Fruit fly (Drosophila melanogaster) whole organism, pupa: ENCODE results near the gene Cpr65Eb.

Experiments
- CG10348 ChIP-seq: fragments of 200-800 bp; sonication (Bioruptor generic); IDR thresholded peaks from 2 replicates; pipeline ENCODE4 v1.3.6; 2022; ENCODE audit warnings: missing biosample characterization, missing genetic modification characterization
- CG12605 ChIP-seq: fragments of 200-800 bp; sonication (Bioruptor generic); IDR thresholded peaks from 2 replicates; pipeline ENCODE4 v1.3.6; 2022; ENCODE audit warnings: missing biosample characterization, missing genetic modification characterization
- CG13204 ChIP-seq: fragments of 200-800 bp; sonication (Bioruptor generic); optimal IDR thresholded peaks from 2 replicates; lab custom pipeline; 2018; ENCODE audit warnings: missing biosample characterization, mild to moderate bottlenecking, missing genetic modification characterization, moderate library complexity
- CG14655 ChIP-seq: fragments of 200-800 bp; sonication (Bioruptor generic); optimal IDR thresholded peaks from 3 replicates; lab custom pipeline; 2017; ENCODE audit warnings: mild to moderate bottlenecking, missing biosample characterization, missing genetic modification reagents, missing genetic modification characterization
- CG15710 ChIP-seq: fragments of 200-800 bp; sonication (Bioruptor generic); optimal IDR thresholded peaks from 2 replicates; lab custom pipeline; 2018; ENCODE audit warnings: missing biosample characterization, mild to moderate bottlenecking, missing genetic modification characterization, moderate library complexity
- CG17806 ChIP-seq: fragments of 200-800 bp; sonication (Bioruptor generic); optimal IDR thresholded peaks from 2 replicates; lab custom pipeline; 2018; ENCODE audit warnings: missing biosample characterization, mild to moderate bottlenecking, missing genetic modification characterization, moderate library complexity
- CG32121 ChIP-seq: fragments of 200-800 bp; sonication (Bioruptor generic); IDR thresholded peaks from 2 replicates; pipeline ENCODE4 v1.3.6; 2022; ENCODE audit warnings: missing biosample characterization, missing genetic modification characterization
- CG34367 ChIP-seq: fragments of 200-800 bp; sonication (Bioruptor generic); optimal IDR thresholded peaks from 2 replicates; lab custom pipeline; 2018; ENCODE audit warnings: missing biosample characterization, mild to moderate bottlenecking, missing genetic modification characterization
- CG4496 ChIP-seq: fragments of 200-800 bp; sonication (Bioruptor generic); IDR thresholded peaks from 3 replicates; pipeline ENCODE4 v1.3.6; 2022; ENCODE audit warnings: missing biosample characterization, missing genetic modification characterization
- CG8159 ChIP-seq: fragments of 200-800 bp; sonication (Bioruptor generic); optimal IDR thresholded peaks from 3 replicates; lab custom pipeline; 2018; ENCODE audit warnings: missing biosample characterization, mild to moderate bottlenecking, missing genetic modification characterization, moderate library complexity
- CG8301 ChIP-seq: fragments of 200-800 bp; sonication (Bioruptor generic); optimal IDR thresholded peaks from 2 replicates; lab custom pipeline; 2018; ENCODE audit warnings: missing biosample characterization, mild to moderate bottlenecking, missing genetic modification characterization
- CG9948 ChIP-seq: fragments of 200-800 bp; sonication (Bioruptor generic); optimal IDR thresholded peaks from 2 replicates; lab custom pipeline; 2018; ENCODE audit warnings: missing biosample characterization, mild to moderate bottlenecking, missing genetic modification characterization, moderate library complexity
- D1 ChIP-seq: fragments of 200-800 bp; sonication (Bioruptor generic); optimal IDR thresholded peaks from 2 replicates; lab custom pipeline; 2018; ENCODE audit warnings: missing biosample characterization, mild to moderate bottlenecking, missing genetic modification characterization, moderate library complexity
- EcR ChIP-seq: fragments of 200-800 bp; sonication (Bioruptor generic); optimal IDR thresholded peaks from 3 replicates; lab custom pipeline; 2019; ENCODE audit warnings: missing biosample characterization, missing genetic modification characterization, mild to moderate bottlenecking, moderate library complexity, missing genetic modification reagents
- Ets98B ChIP-seq: fragments of 200-800 bp; sonication (Bioruptor generic); IDR thresholded peaks from 2 replicates; pipeline ENCODE4 v1.3.6; 2022; ENCODE audit warnings: missing biosample characterization, missing genetic modification characterization
- Pif1A ChIP-seq: fragments of 200-800 bp; sonication (Bioruptor generic); optimal IDR thresholded peaks from 3 replicates; lab custom pipeline; 2016; ENCODE audit warnings: missing biosample characterization, missing genetic modification characterization
- Pif1B ChIP-seq: fragments of 200-800 bp; sonication (Bioruptor generic); optimal IDR thresholded peaks from 3 replicates; lab custom pipeline; 2016; ENCODE audit warnings: missing biosample characterization, missing genetic modification characterization
- Snoo ChIP-seq: fragments of 200-800 bp; sonication (Bioruptor generic); optimal IDR thresholded peaks from 3 replicates; lab custom pipeline; 2017; ENCODE audit warnings: missing biosample characterization, mild to moderate bottlenecking, missing genetic modification characterization, inconsistent platforms
- fd96Ca ChIP-seq: fragments of 200-800 bp; sonication (Bioruptor generic); IDR thresholded peaks from 3 replicates; pipeline ENCODE4 v1.3.6; 2022; ENCODE audit warnings: missing biosample characterization, missing genetic modification characterization
- gl ChIP-seq: fragments of 200-800 bp; sonication (Bioruptor generic); optimal IDR thresholded peaks from 2 replicates; lab custom pipeline; 2018; ENCODE audit warnings: missing biosample characterization, mild to moderate bottlenecking, missing genetic modification characterization
- rn ChIP-seq: fragments of 200-800 bp; sonication (Bioruptor generic); IDR thresholded peaks from 2 replicates; pipeline ENCODE4 v1.3.6; 2022; ENCODE audit warnings: missing biosample characterization, missing genetic modification characterization

Gene Cpr65Eb

dm6 chr3L:7088687-7089086 lies at the start of gene Cpr65Eb:
Gene Cpr65Eb, minus strand, starts transcription at chr3L:7088787.
- no peak for TF ChIP-seq CG8159 (tag; lab: Kevin White, UChicago)
- TF ChIP-seq Pif1A (GFP tag; lab: Kevin White, UChicago) = no peak
- no peak for TF ChIP-seq CG17806 (tag; lab: Kevin White, UChicago)
- no peak for TF ChIP-seq CG34367 (tag; lab: Kevin White, UChicago)
- no peak for TF ChIP-seq rn (GFP tag; lab: Robert Waterston, UW)
- TF ChIP-seq D1 (tag; lab: Kevin White, UChicago) = no peak
- no peak for TF ChIP-seq EcR (GFP tag; lab: Kevin White, UChicago)
- no peak for TF ChIP-seq CG4496 (GFP tag; lab: Robert Waterston, UW)
- no peak for TF ChIP-seq Snoo (tag; lab: Kevin White, UChicago)
- TF ChIP-seq CG13204 (GFP tag; lab: Kevin White, UChicago) = no peak
- no peak for TF ChIP-seq Pif1B (GFP tag; lab: Kevin White, UChicago)
- no peak for TF ChIP-seq CG10348 (GFP tag; lab: Robert Waterston, UW)
- TF ChIP-seq Ets98B (GFP tag; lab: Robert Waterston, UW) = no peak
- TF ChIP-seq gl (tag; lab: Kevin White, UChicago) = no peak
- no peak for TF ChIP-seq fd96Ca (GFP tag; lab: Robert Waterston, UW)
- no peak for TF ChIP-seq CG15710 (tag; lab: Kevin White, UChicago)

- peak; percentile 9; the same call in 1 of the 3 replicates for TF ChIP-seq CG4496 (GFP tag; lab: Robert Waterston, UW)
- TF ChIP-seq CG15710 (tag; lab: Kevin White, UChicago) = no peak
- no peak for TF ChIP-seq CG34367 (tag; lab: Kevin White, UChicago)
- TF ChIP-seq CG9948 (tag; lab: Kevin White, UChicago) = no peak
- TF ChIP-seq CG8301 = no peak
- TF ChIP-seq fd96Ca (GFP tag; lab: Robert Waterston, UW) = peak; percentile 23; the same call in 1 of the 3 replicates
- no peak for TF ChIP-seq gl (tag; lab: Kevin White, UChicago)
- no peak for TF ChIP-seq Snoo (tag; lab: Kevin White, UChicago)
- no peak for TF ChIP-seq Ets98B (GFP tag; lab: Robert Waterston, UW)
- TF ChIP-seq CG17806 (tag; lab: Kevin White, UChicago) = no peak
- TF ChIP-seq Pif1B (GFP tag; lab: Kevin White, UChicago) = no peak
- no peak for TF ChIP-seq Pif1A (GFP tag; lab: Kevin White, UChicago)
- TF ChIP-seq CG12605 (GFP tag; lab: Robert Waterston, UW) = 0 out of 2 replicates have a peak, but pooled peaks have one; percentile 29
- no peak for TF ChIP-seq CG8159 (tag; lab: Kevin White, UChicago)
- no peak for TF ChIP-seq D1 (tag; lab: Kevin White, UChicago)
- TF ChIP-seq CG14655 (GFP tag; lab: Kevin White, UChicago) = no peak
- no peak for TF ChIP-seq CG32121 (GFP tag; lab: Robert Waterston, UW)
- no peak for TF ChIP-seq CG10348 (GFP tag; lab: Robert Waterston, UW)
- TF ChIP-seq CG13204 (GFP tag; lab: Kevin White, UChicago) = peak; percentile 87
- TF ChIP-seq rn (GFP tag; lab: Robert Waterston, UW) = no peak
- TF ChIP-seq EcR (GFP tag; lab: Kevin White, UChicago) = peak; percentile 39
Measured at dm6 chr3L:7137613-7138189, 49.1 kb upstream of the Cpr65Eb start.

- TF ChIP-seq Pif1A (GFP tag; lab: Kevin White, UChicago) (no peak), fd96Ca (GFP tag; lab: Robert Waterston, UW) (0 out of 3 replicates have a peak, but pooled peaks have one; percentile 30), CG4496 (GFP tag; lab: Robert Waterston, UW) (peak; percentile 83)
Measured at dm6 chr3L:7136663-7137062, 48.1 kb upstream of the Cpr65Eb start.

dm6 chr3L:7134818-7135217 lies 46.2 kb upstream of the Cpr65Eb start:
- TF ChIP-seq Pif1B (GFP tag; lab: Kevin White, UChicago) (no peak), CG12605 (GFP tag; lab: Robert Waterston, UW) (peak; percentile 78), CG9948 (tag; lab: Kevin White, UChicago) (peak; percentile 10), Ets98B (GFP tag; lab: Robert Waterston, UW) (peak; percentile 53), EcR (GFP tag; lab: Kevin White, UChicago) (no peak), Pif1A (GFP tag; lab: Kevin White, UChicago) (peak; percentile 41), CG14655 (GFP tag; lab: Kevin White, UChicago) (no peak), CG34367 (tag; lab: Kevin White, UChicago) (peak; percentile 58), Snoo (tag; lab: Kevin White, UChicago) (no peak), CG15710 (tag; lab: Kevin White, UChicago) (peak; percentile 50), CG13204 (GFP tag; lab: Kevin White, UChicago) (peak; percentile 58), CG10348 (GFP tag; lab: Robert Waterston, UW) (no peak), CG32121 (GFP tag; lab: Robert Waterston, UW) (no peak), CG8301 (no peak), CG8159 (tag; lab: Kevin White, UChicago) (peak; percentile 42), fd96Ca (GFP tag; lab: Robert Waterston, UW) (peak; percentile 59; the same call in 1 of the 3 replicates), CG17806 (tag; lab: Kevin White, UChicago) (peak; percentile 49), CG4496 (GFP tag; lab: Robert Waterston, UW) (peak; percentile 86), gl (tag; lab: Kevin White, UChicago) (peak; percentile 85), rn (GFP tag; lab: Robert Waterston, UW) (no peak), D1 (tag; lab: Kevin White, UChicago) (no peak)
